Fruit fly (Drosophila melanogaster) whole organism, pupa: ENCODE measurements around the gene CG13059.
A peak's percentile ranks its signal among the peaks of the same experiment; 100 is the strongest.

Experiments
- CG10348 ChIP-seq: fragments of 200-800 bp; sonication (Bioruptor generic); IDR thresholded peaks from 2 replicates; pipeline ENCODE4 v1.3.6; 2022; ENCODE audit warnings: missing biosample characterization, missing genetic modification characterization
- CG12605 ChIP-seq: fragments of 200-800 bp; sonication (Bioruptor generic); IDR thresholded peaks from 2 replicates; pipeline ENCODE4 v1.3.6; 2022; ENCODE audit warnings: missing biosample characterization, missing genetic modification characterization
- CG13204 ChIP-seq: fragments of 200-800 bp; sonication (Bioruptor generic); optimal IDR thresholded peaks from 2 replicates; lab custom pipeline; 2018; ENCODE audit warnings: missing biosample characterization, mild to moderate bottlenecking, missing genetic modification characterization, moderate library complexity
- CG14655 ChIP-seq: fragments of 200-800 bp; sonication (Bioruptor generic); optimal IDR thresholded peaks from 3 replicates; lab custom pipeline; 2017; ENCODE audit warnings: mild to moderate bottlenecking, missing biosample characterization, missing genetic modification reagents, missing genetic modification characterization
- CG15710 ChIP-seq: fragments of 200-800 bp; sonication (Bioruptor generic); optimal IDR thresholded peaks from 2 replicates; lab custom pipeline; 2018; ENCODE audit warnings: missing biosample characterization, mild to moderate bottlenecking, missing genetic modification characterization, moderate library complexity
- CG17806 ChIP-seq: fragments of 200-800 bp; sonication (Bioruptor generic); optimal IDR thresholded peaks from 2 replicates; lab custom pipeline; 2018; ENCODE audit warnings: missing biosample characterization, mild to moderate bottlenecking, missing genetic modification characterization, moderate library complexity
- CG32121 ChIP-seq: fragments of 200-800 bp; sonication (Bioruptor generic); IDR thresholded peaks from 2 replicates; pipeline ENCODE4 v1.3.6; 2022; ENCODE audit warnings: missing biosample characterization, missing genetic modification characterization
- CG34367 ChIP-seq: fragments of 200-800 bp; sonication (Bioruptor generic); optimal IDR thresholded peaks from 2 replicates; lab custom pipeline; 2018; ENCODE audit warnings: missing biosample characterization, mild to moderate bottlenecking, missing genetic modification characterization
- CG4496 ChIP-seq: fragments of 200-800 bp; sonication (Bioruptor generic); IDR thresholded peaks from 3 replicates; pipeline ENCODE4 v1.3.6; 2022; ENCODE audit warnings: missing biosample characterization, missing genetic modification characterization
- CG8159 ChIP-seq: fragments of 200-800 bp; sonication (Bioruptor generic); optimal IDR thresholded peaks from 3 replicates; lab custom pipeline; 2018; ENCODE audit warnings: missing biosample characterization, mild to moderate bottlenecking, missing genetic modification characterization, moderate library complexity
- CG8301 ChIP-seq: fragments of 200-800 bp; sonication (Bioruptor generic); optimal IDR thresholded peaks from 2 replicates; lab custom pipeline; 2018; ENCODE audit warnings: missing biosample characterization, mild to moderate bottlenecking, missing genetic modification characterization
- CG9948 ChIP-seq: fragments of 200-800 bp; sonication (Bioruptor generic); optimal IDR thresholded peaks from 2 replicates; lab custom pipeline; 2018; ENCODE audit warnings: missing biosample characterization, mild to moderate bottlenecking, missing genetic modification characterization, moderate library complexity
- D1 ChIP-seq: fragments of 200-800 bp; sonication (Bioruptor generic); optimal IDR thresholded peaks from 2 replicates; lab custom pipeline; 2018; ENCODE audit warnings: missing biosample characterization, mild to moderate bottlenecking, missing genetic modification characterization, moderate library complexity
- EcR ChIP-seq: fragments of 200-800 bp; sonication (Bioruptor generic); optimal IDR thresholded peaks from 3 replicates; lab custom pipeline; 2019; ENCODE audit warnings: missing biosample characterization, missing genetic modification characterization, mild to moderate bottlenecking, moderate library complexity, missing genetic modification reagents
- Ets98B ChIP-seq: fragments of 200-800 bp; sonication (Bioruptor generic); IDR thresholded peaks from 2 replicates; pipeline ENCODE4 v1.3.6; 2022; ENCODE audit warnings: missing biosample characterization, missing genetic modification characterization
- Pif1A ChIP-seq: fragments of 200-800 bp; sonication (Bioruptor generic); optimal IDR thresholded peaks from 3 replicates; lab custom pipeline; 2016; ENCODE audit warnings: missing biosample characterization, missing genetic modification characterization
- Pif1B ChIP-seq: fragments of 200-800 bp; sonication (Bioruptor generic); optimal IDR thresholded peaks from 3 replicates; lab custom pipeline; 2016; ENCODE audit warnings: missing biosample characterization, missing genetic modification characterization
- Snoo ChIP-seq: fragments of 200-800 bp; sonication (Bioruptor generic); optimal IDR thresholded peaks from 3 replicates; lab custom pipeline; 2017; ENCODE audit warnings: missing biosample characterization, mild to moderate bottlenecking, missing genetic modification characterization, inconsistent platforms
- fd96Ca ChIP-seq: fragments of 200-800 bp; sonication (Bioruptor generic); IDR thresholded peaks from 3 replicates; pipeline ENCODE4 v1.3.6; 2022; ENCODE audit warnings: missing biosample characterization, missing genetic modification characterization
- gl ChIP-seq: fragments of 200-800 bp; sonication (Bioruptor generic); optimal IDR thresholded peaks from 2 replicates; lab custom pipeline; 2018; ENCODE audit warnings: missing biosample characterization, mild to moderate bottlenecking, missing genetic modification characterization
- rn ChIP-seq: fragments of 200-800 bp; sonication (Bioruptor generic); IDR thresholded peaks from 2 replicates; pipeline ENCODE4 v1.3.6; 2022; ENCODE audit warnings: missing biosample characterization, missing genetic modification characterization

Gene CG13059

dm6 chr3L:16356171-16356765 lies 32.8 kb downstream of the CG13059 start:
- no peak for TF ChIP-seq CG34367
- 0 out of 3 replicates have a peak, but pooled peaks have one; percentile 9 for TF ChIP-seq fd96Ca (GFP tag; lab: Robert Waterston, UW)

dm6 chr3L:16357187-16357728 lies 33.8 kb downstream of the CG13059 start:
- TF ChIP-seq EcR (GFP tag; lab: Kevin White, UChicago), result peak; percentile 91
- no peak for TF ChIP-seq CG8159 (tag; lab: Kevin White, UChicago)

- TF ChIP-seq CG8159 (tag; lab: Kevin White, UChicago), result peak; percentile 62
- TF ChIP-seq D1, result peak; percentile 52
- no peak for TF ChIP-seq fd96Ca (GFP tag; lab: Robert Waterston, UW)
- peak; percentile 27 for TF ChIP-seq CG9948 (tag; lab: Kevin White, UChicago)
- TF ChIP-seq CG15710 (tag; lab: Kevin White, UChicago), result peak; percentile 16
- no peak for TF ChIP-seq CG4496 (GFP tag; lab: Robert Waterston, UW)
These were observed 34.4 kb downstream of the CG13059 start for dm6 chr3L:16357860-16358259.

- TF ChIP-seq CG17806 (no peak), Pif1A (GFP tag; lab: Kevin White, UChicago) (no peak), EcR (GFP tag; lab: Kevin White, UChicago) (no peak), CG10348 (no peak), gl (tag; lab: Kevin White, UChicago) (no peak), CG34367 (no peak), CG13204 (no peak), CG8301 (tag; lab: Kevin White, UChicago) (no peak)
These were observed 35.8 kb downstream of the CG13059 start, which contains the start of gene ringer for dm6 chr3L:16359219-16359748. Gene ringer, minus strand, starts transcription at chr3L:16359428.

dm6 chr3L:16359795-16360194 lies 36.3 kb downstream of the CG13059 start:
- TF ChIP-seq CG34367 (no peak), CG4496 (GFP tag; lab: Robert Waterston, UW) (no peak), CG9948 (tag; lab: Kevin White, UChicago) (no peak), CG14655 (GFP tag; lab: Kevin White, UChicago) (no peak), CG13204 (no peak), CG17806 (no peak), CG8301 (tag; lab: Kevin White, UChicago) (no peak), EcR (GFP tag; lab: Kevin White, UChicago) (no peak), gl (tag; lab: Kevin White, UChicago) (no peak), CG32121 (GFP tag; lab: Robert Waterston, UW) (no peak), CG15710 (tag; lab: Kevin White, UChicago) (no peak), fd96Ca (GFP tag; lab: Robert Waterston, UW) (no peak), Pif1A (GFP tag; lab: Kevin White, UChicago) (no peak), CG8159 (tag; lab: Kevin White, UChicago) (no peak), Snoo (tag; lab: Kevin White, UChicago) (no peak), CG10348 (no peak), rn (GFP tag; lab: Robert Waterston, UW) (no peak)

- no peak for TF ChIP-seq CG10348
- 0 out of 3 replicates have a peak, but pooled peaks have one; percentile 22 for TF ChIP-seq fd96Ca (GFP tag; lab: Robert Waterston, UW)
- TF ChIP-seq CG14655 (GFP tag; lab: Kevin White, UChicago), result peak; percentile 83
- TF ChIP-seq rn (GFP tag; lab: Robert Waterston, UW), result no peak
- peak; percentile 73 for TF ChIP-seq Snoo (tag; lab: Kevin White, UChicago)
- TF ChIP-seq D1, result peak; percentile 93
- no peak for TF ChIP-seq CG32121 (GFP tag; lab: Robert Waterston, UW)
- peak; percentile 94 for TF ChIP-seq CG17806
- no peak for TF ChIP-seq CG4496 (GFP tag; lab: Robert Waterston, UW)
- peak; percentile 97 for TF ChIP-seq CG15710 (tag; lab: Kevin White, UChicago)
- no peak for TF ChIP-seq Ets98B
- TF ChIP-seq CG13204, result peak; percentile 90
- peak; percentile 98 for TF ChIP-seq CG9948 (tag; lab: Kevin White, UChicago)
- peak; percentile 83 for TF ChIP-seq Pif1A (GFP tag; lab: Kevin White, UChicago)
- TF ChIP-seq EcR (GFP tag; lab: Kevin White, UChicago), result peak; percentile 91
- peak; percentile 84 for TF ChIP-seq Pif1B (GFP tag; lab: Kevin White, UChicago)
- peak; percentile 67 for TF ChIP-seq CG8301 (tag; lab: Kevin White, UChicago)
- TF ChIP-seq CG34367, result peak; percentile 95
- TF ChIP-seq CG12605 (GFP tag; lab: Robert Waterston, UW), result no peak
- peak; percentile 98 for TF ChIP-seq CG8159 (tag; lab: Kevin White, UChicago)
- peak; percentile 86 for TF ChIP-seq gl (tag; lab: Kevin White, UChicago)
- TF ChIP-seq, all 21 proteins: peak for 15
These were observed 37.8 kb downstream of the CG13059 start for dm6 chr3L:16361200-16361815.
